Worm (Caenorhabditis elegans) whole organism, late embryonic: ENCODE measurements around the gene C08G9.2.

Source experiments
- C08G9.2 ChIP-seq: sonication (generic microtip); optimal IDR thresholded peaks from 2 replicates; lab custom pipeline; 2016; ENCODE audit warnings: mild to moderate bottlenecking, missing genetic modification characterization, moderate library complexity, missing compliant biosample characterization
- C38D4.7 ChIP-seq: fragments of 200-800 bp; sonication (Bioruptor generic); optimal IDR thresholded peaks from 2 replicates; lab custom pipeline; 2018; ENCODE audit warnings: mild to moderate bottlenecking, missing genetic modification characterization, moderate library complexity, missing compliant biosample characterization
- F13H6.1 ChIP-seq: sonication (generic microtip); optimal IDR thresholded peaks from 2 replicates; lab custom pipeline; 2016; ENCODE audit warnings: missing genetic modification characterization, missing compliant biosample characterization
- K09A11.1 ChIP-seq: sonication (generic microtip); optimal IDR thresholded peaks from 2 replicates; lab custom pipeline; 2017; ENCODE audit warnings: antibody characterized with exemption, mild to moderate bottlenecking, missing genetic modification characterization, missing compliant biosample characterization; ENCODE audit not compliant: insufficient read depth
- ceh-14 ChIP-seq: sonication (generic microtip); optimal IDR thresholded peaks from 2 replicates; lab custom pipeline; 2016; ENCODE audit warnings: missing genotype, missing genetic modification characterization, missing compliant biosample characterization
- ceh-18 ChIP-seq: sonication (generic microtip); optimal IDR thresholded peaks from 2 replicates; lab custom pipeline; 2016; ENCODE audit warnings: missing genetic modification characterization, missing compliant biosample characterization
- ceh-19 ChIP-seq: fragments of 200-800 bp; sonication (Bioruptor generic); optimal IDR thresholded peaks from 2 replicates; lab custom pipeline; 2018; ENCODE audit warnings: mild to moderate bottlenecking, missing genetic modification characterization, missing compliant biosample characterization
- ceh-30 ChIP-seq: fragments of 150-350 bp; optimal IDR thresholded peaks from 2 replicates; lab custom pipeline; 2014; ENCODE audit warnings: missing biosample characterization, missing genetic modification characterization
- ceh-34 ChIP-seq: sonication (generic microtip); optimal IDR thresholded peaks from 2 replicates; lab custom pipeline; 2016; ENCODE audit warnings: mild to moderate bottlenecking, missing genetic modification characterization, missing compliant biosample characterization
- ceh-45 ChIP-seq: fragments of 200-800 bp; sonication (Bioruptor generic); IDR thresholded peaks from 2 replicates; pipeline ENCODE4 v1.3.6; 2022; ENCODE audit warnings: missing genetic modification reagents, missing genetic modification characterization, missing compliant biosample characterization
- ceh-48 ChIP-seq: sonication (generic microtip); optimal IDR thresholded peaks from 2 replicates; lab custom pipeline; 2016; ENCODE audit warnings: missing genetic modification characterization, inconsistent platforms, missing compliant biosample characterization
- ceh-6 ChIP-seq: fragments of 200-800 bp; sonication (Bioruptor generic); optimal IDR thresholded peaks from 2 replicates; lab custom pipeline; 2018; ENCODE audit warnings: mild to moderate bottlenecking, missing genetic modification characterization, missing compliant biosample characterization
- ceh-9 ChIP-seq: sonication (generic microtip); optimal IDR thresholded peaks from 2 replicates; lab custom pipeline; 2016; ENCODE audit warnings: mild to moderate bottlenecking, missing genetic modification characterization, inconsistent platforms, missing compliant biosample characterization
- che-1 ChIP-seq: sonication (generic microtip); optimal IDR thresholded peaks from 2 replicates; lab custom pipeline; 2016; ENCODE audit warnings: mild to moderate bottlenecking, missing genetic modification characterization, missing compliant biosample characterization
- dve-1 ChIP-seq: sonication (generic microtip); optimal IDR thresholded peaks from 2 replicates; lab custom pipeline; 2017; ENCODE audit warnings: antibody characterized with exemption, mild to moderate bottlenecking, missing genetic modification characterization, missing compliant biosample characterization
- elt-4 ChIP-seq: sonication (generic microtip); optimal IDR thresholded peaks from 2 replicates; lab custom pipeline; 2016; ENCODE audit warnings: missing genetic modification characterization, missing compliant biosample characterization
- ets-4 ChIP-seq: sonication (generic microtip); optimal IDR thresholded peaks from 2 replicates; lab custom pipeline; 2016; ENCODE audit warnings: missing genetic modification characterization, missing compliant biosample characterization
- fax-1 ChIP-seq: sonication (generic microtip); optimal IDR thresholded peaks from 2 replicates; lab custom pipeline; 2016; ENCODE audit warnings: missing genotype, missing genetic modification characterization, missing compliant biosample characterization
- hlh-30 ChIP-seq: sonication (generic microtip); optimal IDR thresholded peaks from 2 replicates; lab custom pipeline; 2017; ENCODE audit warnings: antibody characterized with exemption, missing genetic modification characterization, missing compliant biosample characterization; ENCODE audit not compliant: insufficient read depth
- hlh-6 ChIP-seq: sonication (generic microtip); optimal IDR thresholded peaks from 2 replicates; lab custom pipeline; 2016; ENCODE audit warnings: missing genotype, missing genetic modification characterization, missing compliant biosample characterization
- hlh-8 ChIP-seq: sonication (generic microtip); optimal IDR thresholded peaks from 2 replicates; lab custom pipeline; 2016; ENCODE audit warnings: missing genotype, missing genetic modification characterization, missing compliant biosample characterization
- mec-3 ChIP-seq: sonication (generic microtip); optimal IDR thresholded peaks from 2 replicates; lab custom pipeline; 2016; ENCODE audit warnings: borderline replicate concordance, missing genetic modification characterization, missing compliant biosample characterization
- nfya-1 ChIP-seq: sonication (generic microtip); optimal IDR thresholded peaks from 2 replicates; lab custom pipeline; 2017; ENCODE audit warnings: missing genetic modification characterization, mild to moderate bottlenecking, missing compliant biosample characterization, antibody characterized with exemption, moderate library complexity
- nhr-11 ChIP-seq: fragments of 150-350 bp; optimal IDR thresholded peaks from 2 replicates; lab custom pipeline; 2014; ENCODE audit warnings: missing biosample characterization, missing genetic modification characterization
- nhr-232 ChIP-seq: sonication (generic microtip); optimal IDR thresholded peaks from 2 replicates; lab custom pipeline; 2016; ENCODE audit warnings: missing genetic modification characterization, missing compliant biosample characterization
- npax-4 ChIP-seq: sonication (generic microtip); optimal IDR thresholded peaks from 2 replicates; lab custom pipeline; 2016; ENCODE audit warnings: missing genetic modification characterization, missing compliant biosample characterization
- odd-2 ChIP-seq: sonication (generic microtip); optimal IDR thresholded peaks from 2 replicates; lab custom pipeline; 2017; ENCODE audit warnings: antibody characterized with exemption, mild to moderate bottlenecking, missing genetic modification characterization, missing compliant biosample characterization
- pat-9 ChIP-seq: fragments of 200-800 bp; sonication (Bioruptor generic); optimal IDR thresholded peaks from 2 replicates; lab custom pipeline; 2018; ENCODE audit warnings: mild to moderate bottlenecking, missing genetic modification characterization, moderate library complexity, missing compliant biosample characterization
- pha-4 ChIP-seq: fragments of 150-350 bp; optimal IDR thresholded peaks from 2 replicates; lab custom pipeline; 2018; ENCODE audit warnings: missing biosample characterization, missing genetic modification reagents, missing genetic modification characterization
- pqm-1 ChIP-seq: sonication (generic microtip); optimal IDR thresholded peaks from 2 replicates; lab custom pipeline; 2016; ENCODE audit warnings: missing genetic modification characterization, missing compliant biosample characterization
- pros-1 ChIP-seq: fragments of 150-350 bp; optimal IDR thresholded peaks from 2 replicates; lab custom pipeline; 2014; ENCODE audit warnings: missing biosample characterization, missing genetic modification reagents, missing genetic modification characterization
- ref-2 ChIP-seq: sonication (generic microtip); optimal IDR thresholded peaks from 2 replicates; lab custom pipeline; 2016; ENCODE audit warnings: missing genetic modification characterization, missing compliant biosample characterization
- sox-4 ChIP-seq: sonication (generic microtip); optimal IDR thresholded peaks from 2 replicates; lab custom pipeline; 2017; ENCODE audit warnings: mild to moderate bottlenecking, missing genetic modification characterization, inconsistent platforms, missing compliant biosample characterization
- syd-9 ChIP-seq: sonication (generic microtip); optimal IDR thresholded peaks from 2 replicates; lab custom pipeline; 2016; ENCODE audit warnings: mild to moderate bottlenecking, missing genetic modification characterization, moderate library complexity, missing compliant biosample characterization
- tbx-2 ChIP-seq: sonication (generic microtip); optimal IDR thresholded peaks from 2 replicates; lab custom pipeline; 2016; ENCODE audit warnings: missing genetic modification characterization, missing compliant biosample characterization
- ttx-3 ChIP-seq: sonication (generic microtip); optimal IDR thresholded peaks from 2 replicates; lab custom pipeline; 2016; ENCODE audit warnings: missing genetic modification reagents, missing genetic modification characterization, missing compliant biosample characterization
- unc-55 ChIP-seq: sonication (generic microtip); optimal IDR thresholded peaks from 2 replicates; lab custom pipeline; 2017; ENCODE audit warnings: missing biosample characterization, missing genetic modification reagents, missing genetic modification characterization
- ztf-16 ChIP-seq: sonication (generic microtip); optimal IDR thresholded peaks from 2 replicates; lab custom pipeline; 2017; ENCODE audit warnings: missing genetic modification characterization, missing compliant biosample characterization

Gene C08G9.2

ce11 chrIV:7706805-7707204, 34.0 kb upstream of the C08G9.2 start, which contains the start of gene F33D4.4:
Gene F33D4.4 (minus strand): TSS chrIV:7706905.
- TF ChIP-seq ceh-30 (no peak), C38D4.7 (GFP tag; lab: Kevin White, UChicago) (no peak), ceh-34 (tag; lab: Kevin White, UChicago) (no peak), pat-9 (no peak), pqm-1 (tag; lab: Kevin White, UChicago) (no peak), ttx-3 (tag; lab: Kevin White, UChicago) (no peak), ceh-48 (tag; lab: Kevin White, UChicago) (no peak), sox-4 (tag; lab: Kevin White, UChicago) (no peak), ceh-6 (GFP tag; lab: Kevin White, UChicago) (no peak), mec-3 (tag; lab: Kevin White, UChicago) (no peak), ref-2 (no peak), unc-55 (GFP tag; lab: Kevin White, UChicago) (no peak), tbx-2 (no peak), elt-4 (tag; lab: Kevin White, UChicago) (no peak), hlh-30 (tag; lab: Kevin White, UChicago) (no peak), K09A11.1 (tag; lab: Kevin White, UChicago) (no peak), fax-1 (tag; lab: Kevin White, UChicago) (no peak), npax-4 (tag; lab: Kevin White, UChicago) (no peak), dve-1 (tag; lab: Kevin White, UChicago) (no peak), ceh-14 (tag; lab: Kevin White, UChicago) (no peak)

DNA sequence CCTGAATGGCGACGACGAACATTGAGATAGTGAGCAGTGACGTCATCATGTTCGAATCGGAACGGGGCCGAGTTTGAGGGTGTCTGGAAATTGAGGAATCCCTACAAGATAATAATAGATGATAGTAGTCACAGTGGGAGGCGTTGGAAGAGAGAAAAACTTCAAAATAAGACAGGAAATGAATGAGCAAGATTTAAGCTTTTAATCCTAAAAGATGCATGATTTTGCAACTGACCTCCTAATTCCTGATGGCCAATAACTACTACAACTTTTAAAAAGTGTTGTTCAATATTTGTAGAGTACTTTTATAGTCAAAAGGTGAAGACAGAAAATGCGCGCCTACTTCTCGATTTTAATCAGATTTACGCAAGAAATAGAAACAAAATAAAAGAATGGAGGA, 25.5 kb upstream of the C08G9.2 start, which contains the start of gene flp-13:
TSS of gene flp-13 (minus strand) at position 101 of the 400 bp plus-strand sequence.
- TF ChIP-seq hlh-6 (no peak), ceh-6 (GFP tag; lab: Kevin White, UChicago) (no peak)

DNA sequence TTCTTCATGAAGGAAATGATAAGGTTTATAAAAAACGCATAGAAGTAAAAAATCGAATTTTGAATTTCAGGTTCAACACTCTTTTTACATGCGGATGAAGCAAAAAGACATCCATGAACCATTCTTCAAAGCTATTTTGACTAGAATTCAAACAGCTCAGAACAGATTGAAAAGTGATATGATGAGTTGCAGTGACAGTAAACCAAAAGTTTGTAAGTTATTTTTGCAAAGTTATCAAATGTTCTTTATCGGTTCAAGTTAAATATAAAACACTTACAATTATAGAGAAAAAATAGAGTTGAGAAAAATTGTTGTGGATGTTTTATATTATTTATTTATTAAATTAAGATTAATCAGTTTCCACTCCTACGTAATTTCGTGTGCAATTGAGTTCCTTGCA, 19.7 kb upstream of the C08G9.2 start:
- TF ChIP-seq K09A11.1 (tag; lab: Kevin White, UChicago) = no peak
- TF ChIP-seq C08G9.2 (tag; lab: Kevin White, UChicago) = no peak
- TF ChIP-seq ceh-9 = no peak
- no peak for TF ChIP-seq nhr-232 (tag; lab: Kevin White, UChicago)
- no peak for TF ChIP-seq pqm-1 (tag; lab: Kevin White, UChicago)
- TF ChIP-seq nfya-1 = no peak
- TF ChIP-seq syd-9 (tag; lab: Kevin White, UChicago) = no peak
- TF ChIP-seq pros-1 (tag; lab: Kevin White, UChicago) = no peak
- TF ChIP-seq npax-4 (tag; lab: Kevin White, UChicago) = no peak
- no peak for TF ChIP-seq ceh-14 (tag; lab: Kevin White, UChicago)
- TF ChIP-seq dve-1 (tag; lab: Kevin White, UChicago) = no peak
- TF ChIP-seq pat-9 = no peak
- TF ChIP-seq C38D4.7 (GFP tag; lab: Kevin White, UChicago) = no peak
- no peak for TF ChIP-seq nhr-11 (tag; lab: Kevin White, UChicago)
- TF ChIP-seq hlh-6 = no peak
- TF ChIP-seq pha-4 (tag; lab: Kevin White, UChicago) = no peak
- TF ChIP-seq F13H6.1 (tag; lab: Kevin White, UChicago) = no peak
- no peak for TF ChIP-seq fax-1 (tag; lab: Kevin White, UChicago)

DNA sequence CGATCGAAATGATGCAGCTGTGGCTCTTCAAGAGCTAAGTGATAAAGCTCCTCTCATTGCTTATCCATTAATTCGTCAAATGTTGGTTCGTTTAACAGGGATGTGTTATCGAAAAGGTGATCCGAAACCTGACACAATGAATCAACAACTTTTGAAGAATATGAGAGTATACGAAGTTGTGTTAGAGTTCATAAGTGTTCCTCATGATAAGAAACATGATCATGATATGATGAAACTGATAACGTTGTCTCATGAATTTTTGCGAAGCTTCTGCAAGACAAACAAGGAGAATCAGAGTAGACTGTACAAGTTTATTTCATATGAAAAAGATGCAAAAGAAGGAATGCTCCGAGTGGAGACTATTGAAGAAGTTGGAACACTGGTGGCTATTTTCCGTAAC, 16.6 kb upstream of the C08G9.2 start:
- no peak for TF ChIP-seq che-1 (tag; lab: Kevin White, UChicago)
- TF ChIP-seq ceh-18 (tag; lab: Kevin White, UChicago) = no peak
- TF ChIP-seq odd-2 (tag; lab: Kevin White, UChicago) = no peak
- no peak for TF ChIP-seq ceh-19 (GFP tag; lab: Kevin White, UChicago)
- no peak for TF ChIP-seq ztf-16 (tag; lab: Kevin White, UChicago)
- no peak for TF ChIP-seq ceh-34 (tag; lab: Kevin White, UChicago)
- TF ChIP-seq nhr-232 (tag; lab: Kevin White, UChicago) = no peak
- TF ChIP-seq hlh-30 (tag; lab: Kevin White, UChicago) = no peak
- no peak for TF ChIP-seq pqm-1 (tag; lab: Kevin White, UChicago)
- no peak for TF ChIP-seq ets-4 (tag; lab: Kevin White, UChicago)
- no peak for TF ChIP-seq ceh-14 (tag; lab: Kevin White, UChicago)
- no peak for TF ChIP-seq ttx-3 (tag; lab: Kevin White, UChicago)
- TF ChIP-seq ceh-45 (GFP tag; lab: Robert Waterston, UW) = no peak
- no peak for TF ChIP-seq ceh-48 (tag; lab: Kevin White, UChicago)
- TF ChIP-seq hlh-8 (tag; lab: Kevin White, UChicago) = no peak
